Worm (Caenorhabditis elegans) whole organism, L4/young adult: Measurements from ENCODE around the gene F47B10.9.

Experiments
- W03F9.2 ChIP-seq: fragments of 150-350 bp; optimal IDR thresholded peaks from 2 replicates; lab custom pipeline; 2014; ENCODE audit warnings: missing biosample characterization, missing genetic modification characterization
- dao-5 ChIP-seq: sonication (generic microtip); optimal IDR thresholded peaks from 2 replicates; lab custom pipeline; 2016; ENCODE audit warnings: missing genotype, missing genetic modification characterization, moderate library complexity, missing compliant biosample characterization
- him-1 ChIP-seq: sonication (generic microtip); optimal IDR thresholded peaks from 2 replicates; lab custom pipeline; 2016; ENCODE audit warnings: missing genotype, missing genetic modification reagents, missing genetic modification characterization, missing compliant biosample characterization

ce11 chrX:10883203-10883602 is 30.7 kb downstream of the F47B10.9 start, which contains the start of gene T21E8.7:
- no peak for TF ChIP-seq dao-5 (tag; lab: Kevin White, UChicago)
- TF ChIP-seq him-1 (tag; lab: Kevin White, UChicago): no peak
- no peak for TF ChIP-seq W03F9.2 (tag; lab: Kevin White, UChicago)
